Worm (Caenorhabditis elegans): ENCODE measurements around the gene mltn-12.

Gene mltn-12

ce11 chrIV:8992786-8993185, at the start of gene mltn-12:
mltn-12 (plus strand) TSS chrIV:8993086.
- TF ChIP-seq ets-4 (GFP tag; optimal IDR thresholded peaks at IDR 0.05) = no peak
- TF ChIP-seq let-607 (tag; optimal IDR thresholded peaks at IDR 0.05) = no peak
- no peak for TF ChIP-seq zim-3 (tag; optimal IDR thresholded peaks at IDR 0.05)
- no peak for TF ChIP-seq akir-1 (GFP tag; optimal IDR thresholded peaks at IDR 0.05)
- no peak for TF ChIP-seq atf-7 (tag; optimal IDR thresholded peaks at IDR 0.05)
- no peak for TF ChIP-seq madf-8 (GFP tag; conservative IDR thresholded peaks at IDR 0.05)
- no peak for TF ChIP-seq snpc-3.4 (tag; optimal IDR thresholded peaks at IDR 0.05)
- TF ChIP-seq hsf-1 (GFP tag; IDR thresholded peaks at IDR 0.05) = no peak
- TF ChIP-seq attf-5 (GFP tag; optimal IDR thresholded peaks at IDR 0.05) = no peak
- no peak for TF ChIP-seq C06A6.2 (GFP tag; conservative IDR thresholded peaks at IDR 0.05)
- TF ChIP-seq F23B12.7 (tag; optimal IDR thresholded peaks at IDR 0.05; ENCODE audit: insufficient read depth) = no peak
- no peak for TF ChIP-seq Y95B8A.8 (GFP tag; IDR thresholded peaks at IDR 0.05)
- no peak for TF ChIP-seq tbx-9 (tag; optimal IDR thresholded peaks at IDR 0.05; ENCODE audit: borderline replicate concordance)
- TF ChIP-seq dpl-1 (GFP tag; optimal IDR thresholded peaks at IDR 0.05) = no peak
- no peak for TF ChIP-seq B0336.3 (GFP tag; IDR thresholded peaks at IDR 0.05)
- TF ChIP-seq F22D6.2 (tag; optimal IDR thresholded peaks at IDR 0.05) = no peak

ce11 chrIV:8943430-8943829, 49.5 kb upstream of the mltn-12 start:
- TF ChIP-seq C17E4.6 (GFP tag; IDR thresholded peaks at IDR 0.05) (no peak), madf-3 (GFP tag; IDR thresholded peaks at IDR 0.05) (no peak), unc-62 (GFP tag; optimal IDR thresholded peaks at IDR 0.05) (no peak), Y79H2A.3 (GFP tag; conservative IDR thresholded peaks at IDR 0.05) (no peak), nfya-1 (tag; optimal IDR thresholded peaks at IDR 0.05; ENCODE audit: borderline replicate concordance, insufficient read depth) (no peak), let-607 (tag; optimal IDR thresholded peaks at IDR 0.05) (no peak), ztf-6 (GFP tag; IDR thresholded peaks at IDR 0.05) (no peak), hmg-20 (GFP tag; IDR thresholded peaks at IDR 0.05) (no peak), mel-28 (tag; optimal IDR thresholded peaks at IDR 0.05; ENCODE audit: borderline replicate concordance) (no peak), snpc-3.4 (tag; optimal IDR thresholded peaks at IDR 0.05) (no peak), zim-3 (tag; optimal IDR thresholded peaks at IDR 0.05) (no peak), F57C9.4 (tag; optimal IDR thresholded peaks at IDR 0.05) (no peak), nhr-27 (tag; optimal IDR thresholded peaks at IDR 0.05) (no peak), lag-1 (GFP tag; IDR thresholded peaks at IDR 0.05) (no peak), ztf-25 (GFP tag; IDR thresholded peaks at IDR 0.05) (no peak), rec-8 (tag; optimal IDR thresholded peaks at IDR 0.05) (no peak), chd-7 (tag; optimal IDR thresholded peaks at IDR 0.05) (no peak), T07F8.4 (tag; optimal IDR thresholded peaks at IDR 0.05) (no peak), zfh-2 (GFP tag; conservative IDR thresholded peaks at IDR 0.05) (no peak), F49E8.2 (tag; optimal IDR thresholded peaks at IDR 0.05; ENCODE audit: insufficient read depth) (no peak)

DNA sequence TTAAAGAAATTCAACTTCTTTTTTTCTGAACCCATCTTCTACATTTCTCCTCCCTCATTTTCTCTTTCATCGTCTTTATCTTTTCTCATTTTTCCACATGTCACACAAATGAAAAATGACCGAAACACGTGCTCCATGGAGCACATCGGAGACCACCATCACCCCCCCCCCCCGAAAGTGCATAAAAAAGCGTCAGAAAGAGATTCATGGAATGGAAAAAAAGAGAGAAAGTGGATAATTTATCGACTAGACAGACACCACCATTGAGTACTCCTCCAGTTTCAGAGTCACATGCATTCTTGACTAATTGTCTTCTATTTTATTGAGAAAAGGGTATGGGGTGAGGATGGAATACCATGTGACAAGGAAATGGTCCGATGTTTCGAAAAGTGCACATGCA, 45.7 kb upstream of the mltn-12 start:
- TF ChIP-seq somi-1 (GFP tag; optimal IDR thresholded peaks at IDR 0.05) (peak; percentile 13), atf-7 (tag; optimal IDR thresholded peaks at IDR 0.05) (no peak), F49E8.2 (tag; optimal IDR thresholded peaks at IDR 0.05; ENCODE audit: insufficient read depth) (no peak), K12H6.12 (tag; optimal IDR thresholded peaks at IDR 0.05) (peak; percentile 33), mxl-1 (tag; optimal IDR thresholded peaks at IDR 0.05) (no peak), lin-26 (GFP tag; IDR thresholded peaks at IDR 0.05) (no peak), F22D6.2 (tag; optimal IDR thresholded peaks at IDR 0.05) (no peak), lin-35 (GFP tag; optimal IDR thresholded peaks at IDR 0.05) (peak in 1 of 3 experiments; percentile 17), hrde-1 (tag; optimal IDR thresholded peaks at IDR 0.05; ENCODE audit: borderline replicate concordance) (no peak), nhr-179 (tag; optimal IDR thresholded peaks at IDR 0.05) (no peak)

Measured in whole organism, young adult.